Fruit fly (Drosophila melanogaster) whole organism, embryonic: ENCODE measurements around the gene qjt.

Source experiments
- CG15011 ChIP-seq: fragments of 200-800 bp; sonication (Bioruptor generic); optimal IDR thresholded peaks from 3 replicates; lab custom pipeline; 2018; ENCODE audit warnings: missing biosample characterization, mild to moderate bottlenecking, missing genetic modification characterization
- CG15269 ChIP-seq: fragments of 200-800 bp; sonication (Bioruptor generic); optimal IDR thresholded peaks from 2 replicates; lab custom pipeline; 2018; ENCODE audit warnings: missing biosample characterization, mild to moderate bottlenecking, missing genetic modification characterization, moderate library complexity
- CG3163 ChIP-seq: fragments of 200-800 bp; sonication (Bioruptor generic); optimal IDR thresholded peaks from 3 replicates; lab custom pipeline; 2016; ENCODE audit warnings: missing biosample characterization, missing genetic modification characterization
- D19A ChIP-seq: fragments of 200-800 bp; optimal IDR thresholded peaks from 3 replicates; lab custom pipeline; 2019; ENCODE audit warnings: missing biosample characterization, mild to moderate bottlenecking, missing genetic modification characterization, moderate library complexity
- Scr ChIP-seq: fragments of 200-800 bp; sonication (Bioruptor generic); IDR thresholded peaks from 2 replicates; pipeline ENCODE4 v1.3.6; 2022; ENCODE audit warnings: missing biosample characterization, missing genetic modification characterization; ENCODE audit not compliant: partially characterized antibody
- ap ChIP-seq: fragments of 200-800 bp; sonication (Bioruptor generic); IDR thresholded peaks from 2 replicates; pipeline ENCODE4 v1.3.6; 2022; ENCODE audit warnings: missing biosample characterization, missing genetic modification characterization
- bowl ChIP-seq: fragments of 200-800 bp; sonication (Bioruptor generic); IDR thresholded peaks from 2 replicates; pipeline ENCODE4 v1.3.6; 2022; ENCODE audit warnings: missing biosample characterization, missing genetic modification characterization
- fd64A ChIP-seq: fragments of 200-800 bp; sonication (Bioruptor generic); optimal IDR thresholded peaks from 3 replicates; lab custom pipeline; 2018; ENCODE audit warnings: missing biosample characterization, mild to moderate bottlenecking, missing genetic modification characterization
- onecut ChIP-seq: fragments of 200-800 bp; sonication (Bioruptor generic); IDR thresholded peaks from 2 replicates; pipeline ENCODE4 v1.3.6; 2022; ENCODE audit warnings: missing biosample characterization, missing genetic modification characterization
- tio ChIP-seq: fragments of 200-800 bp; sonication (Bioruptor generic); optimal IDR thresholded peaks from 2 replicates; lab custom pipeline; 2017; ENCODE audit warnings: missing biosample characterization, missing genetic modification characterization, inconsistent platforms
- wek ChIP-seq: fragments of 200-800 bp; sonication (Bioruptor generic); optimal IDR thresholded peaks from 3 replicates; lab custom pipeline; 2018; ENCODE audit warnings: missing biosample characterization, mild to moderate bottlenecking, missing genetic modification characterization, moderate library complexity

DNA sequence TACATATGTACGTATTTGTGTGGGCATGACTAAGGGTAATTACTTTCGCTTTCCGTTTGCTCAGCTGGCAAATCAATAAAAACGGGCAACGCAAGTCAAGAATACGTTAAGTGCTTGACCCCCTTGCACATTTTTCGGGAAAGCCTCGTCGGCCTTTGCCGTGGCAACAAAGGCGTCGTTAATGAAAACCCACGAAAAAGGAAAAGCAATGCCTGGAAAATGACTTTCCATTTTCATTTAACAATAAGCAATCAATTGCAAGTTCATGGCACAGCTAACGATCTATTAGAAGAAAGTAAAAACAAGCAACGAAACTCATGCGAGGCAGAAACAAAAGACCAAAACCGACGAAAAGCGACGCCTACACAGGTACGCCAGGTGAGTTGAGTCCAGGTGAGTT, 17.1 kb downstream of the qjt start:
- TF ChIP-seq CG3163 (GFP tag; lab: Kevin White, UChicago) (no peak), CG15269 (tag; lab: Kevin White, UChicago) (no peak), tio (no peak), wek (no peak), CG15011 (GFP tag; lab: Kevin White, UChicago) (no peak), ap (GFP tag; lab: Robert Waterston, UW) (no peak), D19A (no peak), onecut (GFP tag; lab: Robert Waterston, UW) (peak; percentile 11; the same call in 1 of the 2 replicates), Scr (GFP tag; lab: Robert Waterston, UW) (no peak), fd64A (no peak), bowl (GFP tag; lab: Robert Waterston, UW) (no peak)
